Fruit fly (Drosophila melanogaster) Kc167 (cell line): ENCODE measurements around the gene bun.

Experiments used
- Myc ChIP-seq: fragments of >200 bp; optimal IDR thresholded peaks from 2 replicates; lab custom pipeline; 2017; ENCODE audit warnings: missing external identifiers
- Sin3A ChIP-seq: fragments of >200 bp; optimal IDR thresholded peaks from 2 replicates; lab custom pipeline; 2018; ENCODE audit warnings: missing external identifiers
- h ChIP-seq: fragments of >200 bp; optimal IDR thresholded peaks from 3 replicates; lab custom pipeline; 2018; ENCODE audit warnings: missing external identifiers
- insv ChIP-seq: fragments of >200 bp; optimal IDR thresholded peaks from 3 replicates; lab custom pipeline; 2018; ENCODE audit warnings: missing external identifiers
- psq ChIP-seq: fragments of >200 bp; optimal IDR thresholded peaks from 2 replicates; lab custom pipeline; 2017; ENCODE audit warnings: missing external identifiers
- ttk ChIP-seq: sonication (Bioruptor generic); optimal IDR thresholded peaks from 2 replicates; lab custom pipeline; 2017; ENCODE audit warnings: missing external identifiers

The bun gene

DNA sequence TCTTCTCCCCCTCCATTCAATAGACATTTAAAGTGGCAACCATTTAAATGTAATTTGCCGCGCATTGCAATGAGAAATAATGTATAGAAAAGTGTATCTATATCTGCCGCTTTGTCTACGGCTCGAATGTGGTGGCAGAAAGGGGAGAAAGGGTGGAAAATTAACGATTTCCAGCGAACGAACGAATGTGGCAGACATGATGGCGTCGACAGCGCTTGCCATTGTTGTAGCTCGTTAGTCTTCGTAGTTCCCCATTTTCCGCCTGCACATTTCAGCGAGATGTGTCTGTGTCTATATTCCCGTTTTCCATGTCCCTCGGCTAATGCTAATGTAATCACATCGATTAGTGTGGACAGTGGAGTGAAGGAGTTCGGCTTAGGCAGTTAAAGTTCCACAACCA lies 33.9 kb downstream of the bun start:
- TF ChIP-seq ttk (lab: Kevin White, UChicago) (no peak), psq (no peak), h (lab: Kevin White, UChicago) (no peak), Myc (no peak), Sin3A (lab: Kevin White, UChicago) (no peak), insv (no peak)

DNA sequence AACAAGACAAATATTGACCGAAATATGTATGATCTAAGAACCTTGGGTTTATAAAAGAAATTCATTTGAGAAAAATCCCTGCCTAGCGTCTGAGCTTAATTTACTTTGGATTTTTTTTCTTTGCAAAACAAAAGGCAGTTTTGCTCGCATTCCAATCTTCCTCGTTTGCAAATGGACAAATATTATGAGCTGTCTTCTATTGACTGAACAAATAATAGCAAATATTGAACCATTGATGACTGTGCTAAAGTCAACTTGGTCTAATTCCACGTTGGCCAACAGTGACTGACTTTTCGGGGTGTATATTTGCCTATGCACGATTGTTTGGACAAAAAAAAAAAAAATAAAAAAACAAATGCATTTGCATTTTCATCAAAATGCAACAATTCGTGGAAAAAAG lies 37.0 kb downstream of the bun start:
- TF ChIP-seq psq (no peak), h (lab: Kevin White, UChicago) (no peak), Sin3A (lab: Kevin White, UChicago) (no peak), insv (no peak)

DNA sequence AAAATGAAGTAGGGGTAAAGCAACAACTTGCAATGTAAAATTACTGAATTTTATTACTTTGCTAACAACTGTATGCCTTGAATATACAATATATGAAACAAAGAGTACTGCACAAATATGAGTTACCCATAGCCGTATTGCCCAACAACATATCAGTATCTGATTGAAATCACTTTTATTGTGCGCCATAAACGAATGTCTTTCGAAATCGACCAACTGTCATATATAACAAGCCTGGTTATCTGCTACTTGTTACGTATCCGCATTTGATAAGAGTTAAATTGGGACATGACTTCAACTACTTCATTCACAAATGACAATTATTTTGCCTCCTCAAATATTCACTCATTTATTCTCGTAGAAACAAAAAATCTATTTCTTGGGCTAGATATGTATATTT lies 37.7 kb downstream of the bun start:
- no peak for TF ChIP-seq ttk (lab: Kevin White, UChicago)
- no peak for TF ChIP-seq insv
- TF ChIP-seq Sin3A (lab: Kevin White, UChicago), result no peak
- no peak for TF ChIP-seq h (lab: Kevin White, UChicago)
- TF ChIP-seq psq, result no peak
- TF ChIP-seq Myc, result no peak

DNA sequence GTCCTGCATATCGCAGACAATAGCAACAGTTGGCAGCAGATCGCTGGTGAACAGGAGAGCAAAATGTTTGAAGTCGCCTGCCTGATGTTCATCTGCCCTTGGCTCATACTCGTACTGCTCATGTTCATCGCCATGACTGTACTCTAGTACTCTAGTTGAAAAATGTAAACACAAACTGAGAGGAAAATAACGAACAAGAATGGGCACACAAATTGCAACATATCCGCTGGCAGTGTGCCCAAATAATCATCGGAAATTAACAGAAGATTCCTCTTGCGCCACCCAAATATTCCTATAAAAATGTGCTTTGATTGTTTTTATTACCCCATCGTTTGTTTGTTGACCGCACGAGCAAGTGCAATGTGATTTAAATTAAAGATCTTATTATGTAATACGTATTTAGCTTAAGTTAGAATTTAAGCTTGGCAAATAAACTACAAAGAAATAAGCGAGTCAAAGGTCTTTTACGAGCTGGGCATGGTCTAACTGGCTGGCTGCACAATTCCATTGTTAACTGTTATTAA lies 38.3 kb downstream of the bun start:
- TF ChIP-seq insv (no peak), Myc (no peak), h (lab: Kevin White, UChicago) (no peak), psq (no peak), Sin3A (lab: Kevin White, UChicago) (no peak), ttk (lab: Kevin White, UChicago) (no peak)

DNA sequence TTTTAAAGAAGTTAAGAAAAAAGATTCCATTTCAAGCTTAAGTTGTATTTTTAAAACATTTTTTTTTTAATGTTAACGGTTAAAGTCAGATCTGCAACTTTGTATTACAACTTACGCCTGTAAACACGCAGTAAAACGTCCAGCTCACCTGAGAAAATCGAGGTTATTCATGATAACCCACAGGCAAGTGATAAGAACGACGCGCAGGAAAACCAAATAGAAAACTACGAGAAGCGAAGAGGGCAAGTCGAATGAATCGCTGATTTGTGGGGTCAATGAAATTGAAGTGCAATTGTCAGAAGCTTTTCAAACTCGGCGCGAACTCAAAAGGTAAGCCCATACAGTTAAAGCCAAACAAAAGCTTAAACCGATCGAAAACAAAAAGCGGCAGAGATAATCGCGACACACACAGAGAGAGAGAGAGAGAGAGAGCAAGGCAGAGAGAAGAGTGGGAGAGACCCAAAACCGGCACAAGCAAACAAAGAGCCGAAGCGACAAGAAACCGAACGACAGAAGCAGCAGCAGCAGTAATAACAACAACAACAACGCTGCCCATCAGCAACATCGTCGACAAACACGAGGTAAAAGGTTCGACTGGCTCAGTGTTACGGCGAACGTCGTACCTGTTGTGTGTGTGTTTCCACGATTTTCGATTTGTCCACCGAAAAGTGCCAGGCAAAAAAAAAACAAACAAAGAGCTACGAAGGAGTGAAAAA lies 38.9 kb downstream of the bun start, which contains the start of gene CG43051:
Gene CG43051 (plus strand): TSS at position 602 of the 716 bp plus-strand sequence.
- TF ChIP-seq psq (no peak), Sin3A (lab: Kevin White, UChicago) (no peak), h (lab: Kevin White, UChicago) (no peak), insv (no peak), Myc (no peak), ttk (lab: Kevin White, UChicago) (no peak)

DNA sequence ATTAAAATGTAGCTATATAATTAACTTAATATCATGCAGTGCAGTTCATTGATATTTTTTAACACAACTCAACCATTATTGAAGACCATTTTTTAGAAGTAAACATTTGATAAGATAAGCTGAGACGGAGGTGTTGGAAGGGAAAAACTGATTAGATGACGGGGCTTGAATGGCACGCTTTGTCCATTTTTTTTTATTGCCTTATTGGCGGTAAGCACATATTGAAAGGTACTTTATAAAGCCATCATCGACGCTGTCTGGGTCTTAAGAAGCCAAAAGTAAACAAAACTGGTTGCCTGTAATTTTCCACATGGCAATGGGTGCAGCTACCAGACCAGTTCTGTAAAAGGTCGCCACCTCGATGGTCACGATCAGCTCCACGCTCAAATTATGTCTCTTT lies 39.7 kb downstream of the bun start:
- TF ChIP-seq h (lab: Kevin White, UChicago), result no peak
- TF ChIP-seq Sin3A (lab: Kevin White, UChicago), result no peak

DNA sequence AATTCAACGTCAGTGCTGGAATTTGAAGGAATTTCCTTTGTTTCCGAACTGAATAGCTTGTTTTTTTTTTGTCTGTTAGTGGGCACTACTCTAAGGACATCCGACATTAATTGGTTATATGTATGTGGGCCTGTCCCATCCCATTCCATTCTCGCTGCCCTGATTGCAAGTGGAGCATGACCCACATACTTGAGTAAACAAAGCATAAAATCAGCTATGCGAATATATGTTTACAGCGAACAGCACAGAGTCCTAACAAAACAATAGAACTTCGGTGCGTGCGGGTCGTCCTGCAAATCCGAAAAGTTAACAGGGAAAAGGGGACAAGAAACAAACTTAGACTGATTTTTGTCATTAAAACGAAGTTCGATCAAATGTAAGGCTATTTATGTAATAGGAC lies 40.7 kb downstream of the bun start:
- TF ChIP-seq insv (no peak), psq (no peak), Sin3A (lab: Kevin White, UChicago) (no peak), ttk (lab: Kevin White, UChicago) (no peak), Myc (no peak), h (lab: Kevin White, UChicago) (no peak)

DNA sequence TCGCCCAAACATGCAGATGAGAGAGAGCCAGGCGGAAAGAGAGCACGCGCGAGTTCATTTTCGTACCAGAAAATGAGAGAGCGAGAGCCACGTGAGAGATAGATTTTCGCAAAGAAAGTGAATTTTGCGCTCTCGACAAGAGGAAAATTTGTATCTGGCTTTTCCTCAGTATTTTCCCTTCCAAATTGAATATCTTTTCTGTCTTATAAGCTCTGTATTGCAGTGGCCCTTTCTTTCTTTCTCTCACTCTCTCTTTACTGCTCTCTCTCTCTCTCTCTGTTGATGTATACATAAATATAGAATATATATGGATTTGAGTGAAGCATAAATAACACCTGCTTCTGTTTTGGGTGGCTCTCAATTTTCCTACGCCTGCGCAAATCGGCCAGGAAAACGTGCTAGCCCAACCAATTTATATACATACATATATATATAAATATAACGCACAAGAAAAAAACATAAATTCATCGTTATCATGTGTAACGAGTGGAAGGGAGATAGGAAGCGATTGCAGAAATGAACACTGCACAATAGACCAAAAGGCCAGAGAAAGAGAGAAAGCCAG lies 41.4 kb downstream of the bun start:
- no peak for TF ChIP-seq h (lab: Kevin White, UChicago)
- no peak for TF ChIP-seq ttk (lab: Kevin White, UChicago)
- TF ChIP-seq insv, result no peak
- no peak for TF ChIP-seq Sin3A (lab: Kevin White, UChicago)
- TF ChIP-seq psq, result no peak
- no peak for TF ChIP-seq Myc

DNA sequence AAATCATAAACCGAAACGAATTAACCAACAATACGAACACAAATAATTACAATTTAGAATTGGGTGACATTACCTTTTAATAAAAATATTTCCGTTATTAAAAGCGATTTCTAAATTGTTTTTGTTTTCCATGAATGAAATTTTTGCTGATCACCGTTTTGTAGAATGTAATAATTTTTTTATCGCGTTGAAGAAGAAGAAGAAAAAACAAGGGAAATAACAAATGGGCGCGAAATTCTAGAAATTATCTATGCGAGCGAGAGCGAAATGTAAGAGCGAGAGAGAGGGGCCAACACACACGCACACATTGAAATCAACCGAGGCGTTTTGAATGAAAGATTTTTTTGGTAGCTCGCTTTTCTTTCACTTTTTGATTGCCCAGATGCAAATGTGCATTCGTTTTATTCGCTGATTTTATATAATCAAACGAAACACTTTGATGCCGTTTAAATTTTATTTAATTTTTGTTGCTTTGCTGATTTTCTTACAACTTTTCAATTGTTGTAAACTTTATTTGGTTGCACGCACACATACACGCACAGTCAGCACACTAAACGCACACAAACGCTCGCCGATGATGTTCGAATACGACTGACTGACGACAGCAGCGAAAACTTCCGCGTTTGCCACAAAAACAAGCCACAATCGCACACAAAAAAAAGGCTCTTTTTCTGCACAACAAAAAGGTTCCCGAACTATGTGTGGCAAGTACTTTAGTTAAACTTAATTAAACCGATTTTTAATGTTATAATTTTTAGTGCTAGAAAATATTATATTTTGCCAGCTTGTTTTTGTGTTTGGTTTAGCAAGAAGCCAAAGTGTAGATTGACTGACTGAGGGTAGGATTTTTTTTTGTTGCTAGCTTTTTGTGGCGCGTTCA lies 42.2 kb downstream of the bun start:
- TF ChIP-seq ttk (lab: Kevin White, UChicago), result no peak
- no peak for TF ChIP-seq Myc
- TF ChIP-seq psq, result no peak
- TF ChIP-seq h (lab: Kevin White, UChicago), result no peak
- no peak for TF ChIP-seq Sin3A (lab: Kevin White, UChicago)

DNA sequence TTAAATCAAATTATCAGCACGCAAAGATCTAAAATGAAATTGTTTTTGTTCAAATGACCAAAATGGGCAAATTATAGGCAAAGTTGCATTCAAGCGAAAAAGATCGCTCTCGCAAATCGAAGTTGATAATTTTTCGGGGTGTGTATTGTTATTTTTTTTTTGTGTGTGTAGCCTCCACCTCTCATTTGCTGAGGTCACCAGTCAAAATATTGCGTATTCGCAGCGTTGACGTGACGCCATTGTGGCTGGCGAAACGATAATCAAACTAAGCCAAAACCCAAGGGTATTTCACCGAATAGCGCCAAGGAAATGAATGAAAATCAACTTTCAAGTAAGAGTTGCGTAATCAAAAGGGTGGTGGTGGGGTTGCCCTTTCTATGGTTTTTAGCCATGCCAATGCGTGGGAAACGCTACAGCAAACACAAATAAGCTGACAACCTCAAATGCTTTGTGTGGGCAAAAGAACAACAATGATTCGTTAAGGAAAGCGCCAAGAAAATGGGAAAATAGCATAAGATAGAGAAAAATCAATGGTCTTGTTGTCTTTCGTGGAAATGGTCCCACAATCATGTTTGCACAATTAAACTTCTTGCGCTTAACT lies 43.5 kb downstream of the bun start:
- TF ChIP-seq Sin3A (lab: Kevin White, UChicago), result no peak
- TF ChIP-seq h (lab: Kevin White, UChicago), result no peak
- TF ChIP-seq psq, result no peak
- TF ChIP-seq insv, result no peak
- TF ChIP-seq Myc, result no peak
- TF ChIP-seq ttk (lab: Kevin White, UChicago), result no peak

DNA sequence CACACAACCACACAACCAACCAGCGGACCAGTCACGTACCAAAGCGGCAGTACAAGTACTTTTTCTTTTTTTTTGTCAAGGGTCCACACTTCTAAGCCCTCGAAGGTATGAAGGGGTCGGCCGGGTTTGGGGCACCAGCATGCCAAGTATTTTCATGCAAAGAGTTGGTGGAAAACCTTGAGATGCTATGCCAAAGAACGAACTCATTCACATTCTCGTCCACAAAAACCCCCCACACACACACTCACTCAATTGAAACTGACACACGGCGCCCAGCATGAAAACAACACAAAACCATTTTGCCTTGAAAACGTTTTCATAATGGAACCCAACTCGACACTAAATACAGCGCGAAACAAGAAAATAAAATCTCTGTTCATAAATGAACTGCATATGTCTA lies 46.0 kb downstream of the bun start:
- TF ChIP-seq h (lab: Kevin White, UChicago) (no peak), psq (no peak), Sin3A (lab: Kevin White, UChicago) (no peak), ttk (lab: Kevin White, UChicago) (no peak), Myc (no peak), insv (no peak)

DNA sequence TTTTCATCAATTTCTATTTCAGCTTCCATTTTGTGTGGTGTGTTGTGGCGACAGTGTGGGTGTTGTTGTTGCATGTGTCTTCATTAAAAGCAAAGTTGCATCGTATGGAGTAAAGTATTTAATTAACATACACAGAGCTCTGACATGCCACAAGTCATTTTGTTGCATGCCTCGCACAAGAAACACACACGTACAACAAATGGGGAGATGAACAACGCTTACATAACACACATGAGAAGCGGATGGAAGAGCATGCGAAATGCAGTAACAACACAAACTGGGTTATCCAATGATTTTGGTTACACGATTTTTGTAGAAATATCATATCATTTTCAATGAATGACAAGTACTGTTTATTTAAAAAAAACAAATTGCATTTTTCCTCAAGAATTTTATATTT lies 47.2 kb downstream of the bun start:
- TF ChIP-seq Myc (no peak), h (lab: Kevin White, UChicago) (no peak), Sin3A (lab: Kevin White, UChicago) (no peak), psq (no peak), insv (no peak), ttk (lab: Kevin White, UChicago) (no peak)
